Worm (Caenorhabditis elegans) whole organism, late embryonic: ENCODE measurements around the gene ttc-17.

Source experiments
- K02D7.2 ChIP-seq: sonication (generic microtip); optimal IDR thresholded peaks from 2 replicates; lab custom pipeline; 2017; ENCODE audit warnings: mild to moderate bottlenecking, missing genetic modification characterization, missing compliant biosample characterization
- Y22D7AL.16 ChIP-seq: sonication (generic microtip); optimal IDR thresholded peaks from 2 replicates; lab custom pipeline; 2016; ENCODE audit warnings: missing genetic modification characterization, missing compliant biosample characterization
- ceh-18 ChIP-seq: sonication (generic microtip); optimal IDR thresholded peaks from 2 replicates; lab custom pipeline; 2016; ENCODE audit warnings: missing genetic modification characterization, missing compliant biosample characterization
- ceh-22 ChIP-seq: sonication (generic microtip); optimal IDR thresholded peaks from 2 replicates; lab custom pipeline; 2017; ENCODE audit warnings: missing biosample characterization, missing genetic modification characterization
- ets-4 ChIP-seq: sonication (generic microtip); optimal IDR thresholded peaks from 2 replicates; lab custom pipeline; 2016; ENCODE audit warnings: missing genetic modification characterization, missing compliant biosample characterization
- fkh-10 ChIP-seq: fragments of 150-350 bp; optimal IDR thresholded peaks from 2 replicates; lab custom pipeline; 2014; ENCODE audit warnings: missing biosample characterization, missing genetic modification reagents, missing genetic modification characterization
- fkh-6 ChIP-seq: sonication (generic microtip); optimal IDR thresholded peaks from 2 replicates; lab custom pipeline; 2016; ENCODE audit warnings: missing genetic modification characterization, missing compliant biosample characterization
- lim-6 ChIP-seq: sonication (generic microtip); optimal IDR thresholded peaks from 2 replicates; lab custom pipeline; 2016; ENCODE audit warnings: missing genetic modification characterization, missing compliant biosample characterization
- nfya-1 ChIP-seq: sonication (generic microtip); optimal IDR thresholded peaks from 2 replicates; lab custom pipeline; 2017; ENCODE audit warnings: missing genetic modification characterization, mild to moderate bottlenecking, missing compliant biosample characterization, antibody characterized with exemption, moderate library complexity
- npax-4 ChIP-seq: sonication (generic microtip); optimal IDR thresholded peaks from 2 replicates; lab custom pipeline; 2016; ENCODE audit warnings: missing genetic modification characterization, missing compliant biosample characterization
- pha-2 ChIP-seq: sonication (generic microtip); optimal IDR thresholded peaks from 2 replicates; lab custom pipeline; 2017; ENCODE audit warnings: mild to moderate bottlenecking, missing genetic modification characterization, missing compliant biosample characterization
- ttx-3 ChIP-seq: sonication (generic microtip); optimal IDR thresholded peaks from 2 replicates; lab custom pipeline; 2016; ENCODE audit warnings: missing genetic modification reagents, missing genetic modification characterization, missing compliant biosample characterization
- zip-5 ChIP-seq: sonication (generic microtip); optimal IDR thresholded peaks from 2 replicates; lab custom pipeline; 2016; ENCODE audit warnings: missing genetic modification characterization, missing compliant biosample characterization

Gene ttc-17

ce11 chrV:9009175-9009574, 52.3 kb downstream of the ttc-17 start, which contains the start of gene srx-2:
TSS of gene srx-2 (plus strand) at chrV:9009475.
- TF ChIP-seq fkh-6 (tag; lab: Kevin White, UChicago) (no peak), nfya-1 (no peak), ceh-22 (tag; lab: Kevin White, UChicago) (no peak), pha-2 (no peak), fkh-10 (GFP tag; lab: Kevin White, UChicago) (no peak), ttx-3 (no peak), Y22D7AL.16 (tag; lab: Kevin White, UChicago) (no peak), lim-6 (tag; lab: Kevin White, UChicago) (no peak), zip-5 (tag; lab: Kevin White, UChicago) (no peak), npax-4 (tag; lab: Kevin White, UChicago) (no peak), K02D7.2 (tag; lab: Kevin White, UChicago) (no peak), ceh-18 (tag; lab: Kevin White, UChicago) (no peak), ets-4 (tag; lab: Kevin White, UChicago) (no peak)
- TF ChIP-seq, all 69 proteins: peak for 0
